ENCODE assay signal across 1 fruit fly cellular context in genomic region chr2L:6539623-6540381, dm6.
TF ChIP-seq lines count a peak whose summit lies in the region.

No protein-coding gene starts in this region.

TF ChIP-seq in whole organism, embryonic, 481 proteins besides CTCF, POLR2A, EP300 and RAD21 (continued from another document):
- no peak for TF ChIP-seq CG15479 (GFP tag; optimal IDR thresholded peaks at IDR 0.05; lab: Kevin White, UChicago)
- TF ChIP-seq jigr1 (GFP tag; IDR thresholded peaks at IDR 0.05; lab: Robert Waterston, UW): no peak
- TF ChIP-seq zen2 (GFP tag; IDR thresholded peaks at IDR 0.05; lab: Robert Waterston, UW; ENCODE audit: partially characterized antibody): no peak
- TF ChIP-seq NK7.1 (GFP tag; optimal IDR thresholded peaks at IDR 0.05; lab: Kevin White, UChicago): no peak
- no peak for TF ChIP-seq croc (GFP tag; conservative IDR thresholded peaks at IDR 0.05; lab: Robert Waterston, UW)
- TF ChIP-seq az2 (GFP tag; optimal IDR thresholded peaks at IDR 0.05; lab: Kevin White, UChicago): no peak
- no peak for TF ChIP-seq tap (tag; optimal IDR thresholded peaks at IDR 0.05; lab: Kevin White, UChicago)
- TF ChIP-seq Doc3 (GFP tag; IDR thresholded peaks at IDR 0.05; lab: Robert Waterston, UW; ENCODE audit: partially characterized antibody): no peak
- peak; percentile 45 for TF ChIP-seq CG10209 (GFP tag; optimal IDR thresholded peaks at IDR 0.05; lab: Kevin White, UChicago)
- TF ChIP-seq Deaf1 (tag; optimal IDR thresholded peaks at IDR 0.05; lab: Kevin White, UChicago): peak; percentile 12
- TF ChIP-seq scrt (GFP tag; optimal IDR thresholded peaks at IDR 0.05; lab: Kevin White, UChicago): no peak
- no peak for TF ChIP-seq CG12236 (GFP tag; optimal IDR thresholded peaks at IDR 0.05; lab: Kevin White, UChicago)
- TF ChIP-seq so (GFP tag; IDR thresholded peaks at IDR 0.05; lab: Robert Waterston, UW): no peak
- TF ChIP-seq CG33557 (GFP tag; optimal IDR thresholded peaks at IDR 0.05; lab: Kevin White, UChicago): peak; percentile 26
- no peak for TF ChIP-seq sc (optimal IDR thresholded peaks at IDR 0.05; lab: Kevin White, UChicago)
- peak; percentile 52 for TF ChIP-seq sc (GFP tag; optimal IDR thresholded peaks at IDR 0.05; lab: Kevin White, UChicago)
- TF ChIP-seq HLH54F (GFP tag; optimal IDR thresholded peaks at IDR 0.05; lab: Kevin White, UChicago): no peak
- TF ChIP-seq CG3281 (GFP tag; optimal IDR thresholded peaks at IDR 0.05; lab: Kevin White, UChicago): no peak
- TF ChIP-seq crp (GFP tag; optimal IDR thresholded peaks at IDR 0.05; lab: Kevin White, UChicago): no peak
- no peak for TF ChIP-seq CG11398 (GFP tag; optimal IDR thresholded peaks at IDR 0.05; lab: Kevin White, UChicago)
- no peak for TF ChIP-seq CG6765 (GFP tag; optimal IDR thresholded peaks at IDR 0.05; lab: Kevin White, UChicago)
- TF ChIP-seq CG3407 (GFP tag; optimal IDR thresholded peaks at IDR 0.05; lab: Kevin White, UChicago): peak; percentile 16
- no peak for TF ChIP-seq CG1647 (GFP tag; optimal IDR thresholded peaks at IDR 0.05; lab: Kevin White, UChicago)
- TF ChIP-seq CG18476 (GFP tag; optimal IDR thresholded peaks at IDR 0.05; lab: Kevin White, UChicago): no peak
- TF ChIP-seq CG9932 (GFP tag; IDR thresholded peaks at IDR 0.05; lab: Robert Waterston, UW): no peak
- peak; percentile 57 for TF ChIP-seq Oli (tag; optimal IDR thresholded peaks at IDR 0.05; lab: Kevin White, UChicago)
- no peak for TF ChIP-seq CG34376 (GFP tag; optimal IDR thresholded peaks at IDR 0.05; lab: Kevin White, UChicago)
- TF ChIP-seq TFAM (GFP tag; optimal IDR thresholded peaks at IDR 0.05; lab: Kevin White, UChicago): no peak
- peak; percentile 39 for TF ChIP-seq CG8290 (GFP tag; optimal IDR thresholded peaks at IDR 0.05; lab: Kevin White, UChicago)
- TF ChIP-seq CG8290 (tag; optimal IDR thresholded peaks at IDR 0.05; lab: Kevin White, UChicago): peak in 1 of 2 experiments; percentile 86
- TF ChIP-seq CG7786 (GFP tag; optimal IDR thresholded peaks at IDR 0.05; lab: Kevin White, UChicago): no peak
- TF ChIP-seq Ada2b (GFP tag; IDR thresholded peaks at IDR 0.05; lab: Robert Waterston, UW): no peak
- no peak for TF ChIP-seq CG30020 (tag; optimal IDR thresholded peaks at IDR 0.05; lab: Kevin White, UChicago)
- TF ChIP-seq CHES-1-like (GFP tag; optimal IDR thresholded peaks at IDR 0.05; lab: Kevin White, UChicago): no peak
- no peak for TF ChIP-seq Drgx (GFP tag; IDR thresholded peaks at IDR 0.05; lab: Robert Waterston, UW)
- TF ChIP-seq knrl (GFP tag; IDR thresholded peaks at IDR 0.05; lab: Robert Waterston, UW; ENCODE audit: partially characterized antibody): no peak
- no peak for TF ChIP-seq CG33213 (GFP tag; optimal IDR thresholded peaks at IDR 0.05; lab: Kevin White, UChicago)
- TF ChIP-seq CG16779 (GFP tag; IDR thresholded peaks at IDR 0.05; lab: Robert Waterston, UW): no peak
- TF ChIP-seq CG2116 (GFP tag; optimal IDR thresholded peaks at IDR 0.05; lab: Kevin White, UChicago): no peak
- no peak for TF ChIP-seq Mrtf (GFP tag; IDR thresholded peaks at IDR 0.05; lab: Robert Waterston, UW)
- TF ChIP-seq E2f1 (GFP tag; IDR thresholded peaks at IDR 0.05; lab: Robert Waterston, UW): no peak
- TF ChIP-seq CG2120 (GFP tag; optimal IDR thresholded peaks at IDR 0.05; lab: Kevin White, UChicago): no peak
- no peak for TF ChIP-seq tup (GFP tag; optimal IDR thresholded peaks at IDR 0.05; lab: Kevin White, UChicago)
- TF ChIP-seq sim (GFP tag; IDR thresholded peaks at IDR 0.05; lab: Robert Waterston, UW): no peak
- peak; percentile 17; the same call in 1 of the 2 replicates for TF ChIP-seq esg (GFP tag; conservative IDR thresholded peaks at IDR 0.05; lab: Robert Waterston, UW)
- TF ChIP-seq CG7963 (GFP tag; IDR thresholded peaks at IDR 0.05; lab: Robert Waterston, UW; ENCODE audit: partially characterized antibody): 0 out of 3 replicates have a peak, but pooled peaks have one; percentile 40
- TF ChIP-seq cwo (GFP tag; optimal IDR thresholded peaks at IDR 0.05; lab: Kevin White, UChicago): no peak
- no peak for TF ChIP-seq Tbp (GFP tag; optimal IDR thresholded peaks at IDR 0.05; lab: Kevin White, UChicago)
- TF ChIP-seq fd3F (GFP tag; optimal IDR thresholded peaks at IDR 0.05; lab: Kevin White, UChicago): no peak
- TF ChIP-seq CG4282 (GFP tag; optimal IDR thresholded peaks at IDR 0.05; lab: Kevin White, UChicago): no peak
- TF ChIP-seq CG9727 (GFP tag; optimal IDR thresholded peaks at IDR 0.05; lab: Kevin White, UChicago): peak; percentile 0
- TF ChIP-seq stc (GFP tag; IDR thresholded peaks at IDR 0.05; lab: Robert Waterston, UW): no peak
- TF ChIP-seq CG14710 (tag; optimal IDR thresholded peaks at IDR 0.05; lab: Kevin White, UChicago): peak; percentile 2
- TF ChIP-seq dysf (GFP tag; IDR thresholded peaks at IDR 0.05; lab: Robert Waterston, UW): no peak; the same call in 2 of the 3 replicates
- TF ChIP-seq CG3163 (GFP tag; optimal IDR thresholded peaks at IDR 0.05; lab: Kevin White, UChicago): no peak
- no peak for TF ChIP-seq pros (GFP tag; optimal IDR thresholded peaks at IDR 0.05; lab: Kevin White, UChicago)
- no peak for TF ChIP-seq fu2 (GFP tag; optimal IDR thresholded peaks at IDR 0.05; lab: Kevin White, UChicago)
- TF ChIP-seq Ravus (GFP tag; IDR thresholded peaks at IDR 0.05; lab: Robert Waterston, UW): no peak
- TF ChIP-seq CG7372 (GFP tag; IDR thresholded peaks at IDR 0.05; lab: Robert Waterston, UW): no peak
- TF ChIP-seq cg (GFP tag; optimal IDR thresholded peaks at IDR 0.05; lab: Kevin White, UChicago): no peak
- no peak for TF ChIP-seq CG6175 (GFP tag; IDR thresholded peaks at IDR 0.05; lab: Robert Waterston, UW)
- TF ChIP-seq CkIIα-i1 (GFP tag; IDR thresholded peaks at IDR 0.05; lab: Robert Waterston, UW): no peak
- TF ChIP-seq lbe (GFP tag; optimal IDR thresholded peaks at IDR 0.05; lab: Kevin White, UChicago): no peak
